Worm (Caenorhabditis elegans): ENCODE results near the gene str-185.

str-185 gene

DNA sequence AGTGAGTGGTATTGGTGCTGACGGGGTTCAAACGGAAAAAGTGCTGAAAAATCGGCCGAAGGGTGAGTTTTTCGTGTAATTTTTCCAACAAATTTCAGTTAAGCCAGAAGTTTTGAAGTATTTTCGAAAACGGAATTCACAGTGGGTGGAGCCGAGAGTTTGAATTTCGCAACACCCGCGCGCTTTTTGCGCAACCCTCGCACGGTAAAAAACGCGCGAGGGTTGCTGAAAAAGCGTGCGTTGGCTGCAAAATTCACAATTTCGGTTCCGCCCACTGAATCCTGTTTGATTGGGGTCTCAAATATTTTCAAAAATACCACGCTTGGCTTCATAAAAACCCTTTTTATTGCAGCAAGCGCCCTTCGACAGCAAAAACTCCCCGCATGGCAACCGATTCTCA lies 17.6 kb upstream of the str-185 start (continued):
- TF ChIP-seq ztf-28 (GFP tag; IDR thresholded peaks at IDR 0.05) (peak; percentile 56; the same call in 1 of the 2 replicates), him-1 (tag; optimal IDR thresholded peaks at IDR 0.05) (no peak), T26A5.8 (tag; optimal IDR thresholded peaks at IDR 0.05) (no peak), ceh-91 (GFP tag; IDR thresholded peaks at IDR 0.05) (0 out of 2 replicates have a peak, but pooled peaks have one; percentile 35), rpc-1 (optimal IDR thresholded peaks at IDR 0.05) (peak; percentile 19), rpc-1 (tag; optimal IDR thresholded peaks at IDR 0.05) (no peak), cebp-2 (GFP tag; IDR thresholded peaks at IDR 0.05) (no peak), madf-6 (GFP tag; IDR thresholded peaks at IDR 0.05) (peak; percentile 67), hsf-1 (GFP tag; IDR thresholded peaks at IDR 0.05) (0 out of 2 replicates have a peak, but pooled peaks have one; percentile 30), zfh-2 (GFP tag; conservative IDR thresholded peaks at IDR 0.05) (0 out of 2 replicates have a peak, but pooled peaks have one; percentile 13)

DNA sequence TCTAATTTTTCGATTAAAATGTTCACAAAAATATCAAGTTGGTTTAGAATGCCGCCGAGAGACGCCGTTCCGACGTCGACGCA lies 17.3 kb upstream of the str-185 start, which contains the start of gene chat-1:
chat-1 (plus strand) TSS at position 48 of the 83 bp plus-strand sequence.
- TF ChIP-seq unc-62 (GFP tag; optimal IDR thresholded peaks at IDR 0.05) (no peak), cebp-2 (GFP tag; IDR thresholded peaks at IDR 0.05) (no peak), ceh-79 (tag; optimal IDR thresholded peaks at IDR 0.05) (no peak), rcor-1 (GFP tag; IDR thresholded peaks at IDR 0.05) (no peak), sea-2 (GFP tag; IDR thresholded peaks at IDR 0.05) (no peak)

DNA sequence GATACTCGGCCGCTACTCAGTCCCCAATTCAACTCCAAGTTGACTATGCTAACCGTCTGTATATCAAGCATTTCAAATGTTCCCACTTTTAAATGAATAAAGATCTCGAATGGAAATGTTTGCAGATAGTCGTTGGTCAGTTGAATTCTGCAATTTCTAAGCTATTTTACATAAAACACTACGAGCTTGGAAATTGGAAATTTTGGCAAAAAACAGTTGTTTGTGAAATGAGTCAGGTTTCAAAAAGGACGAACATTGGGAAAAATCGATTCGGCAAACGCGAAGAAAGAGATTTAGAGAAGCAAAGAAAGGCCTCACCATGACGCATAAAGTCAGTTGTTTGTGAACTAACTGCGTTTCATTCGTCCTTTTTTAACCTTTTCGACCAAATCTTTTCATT lies 17.1 kb upstream of the str-185 start:
- TF ChIP-seq F39B2.1 (GFP tag; IDR thresholded peaks at IDR 0.05) (no peak), lsy-27 (tag; optimal IDR thresholded peaks at IDR 0.05; ENCODE audit: borderline replicate concordance, insufficient read depth) (no peak), C17E4.6 (GFP tag; IDR thresholded peaks at IDR 0.05) (0 out of 2 replicates have a peak, but pooled peaks have one; percentile 61), cebp-2 (GFP tag; IDR thresholded peaks at IDR 0.05) (no peak), efl-1 (GFP tag; optimal IDR thresholded peaks at IDR 0.05) (peak; percentile 3), ceh-40 (GFP tag; IDR thresholded peaks at IDR 0.05) (0 out of 2 replicates have a peak, but pooled peaks have one; percentile 31), D2030.7 (GFP tag; IDR thresholded peaks at IDR 0.05) (no peak), ztf-28 (GFP tag; IDR thresholded peaks at IDR 0.05) (no peak), Y53F4B.3 (GFP tag; IDR thresholded peaks at IDR 0.05) (0 out of 2 replicates have a peak, but pooled peaks have one; percentile 13), ccch-3 (GFP tag; optimal IDR thresholded peaks at IDR 0.05) (no peak), repo-1 (tag; optimal IDR thresholded peaks at IDR 0.05) (no peak), B0336.3 (GFP tag; IDR thresholded peaks at IDR 0.05) (peak; percentile 52; the same call in 1 of the 2 replicates), snpc-1.3 (tag; optimal IDR thresholded peaks at IDR 0.05; ENCODE audit: insufficient read depth) (peak; percentile 39), F57C9.4 (tag; optimal IDR thresholded peaks at IDR 0.05) (no peak), zfh-2 (GFP tag; conservative IDR thresholded peaks at IDR 0.05) (no peak), let-526 (GFP tag; IDR thresholded peaks at IDR 0.05) (no peak), nhr-179 (tag; optimal IDR thresholded peaks at IDR 0.05) (no peak), Y79H2A.3 (GFP tag; conservative IDR thresholded peaks at IDR 0.05) (peak; percentile 74; the same call in 1 of the 2 replicates), dox-1 (GFP tag; IDR thresholded peaks at IDR 0.05) (no peak), T07F8.4 (tag; optimal IDR thresholded peaks at IDR 0.05) (no peak), pha-4 (tag; optimal IDR thresholded peaks at IDR 0.05) (no peak), F22D6.2 (tag; optimal IDR thresholded peaks at IDR 0.05) (no peak), hmg-20 (GFP tag; IDR thresholded peaks at IDR 0.05) (no peak), lir-1 (GFP tag; conservative IDR thresholded peaks at IDR 0.05) (no peak), fkh-3 (tag; optimal IDR thresholded peaks at IDR 0.05) (no peak), ceh-58 (GFP tag; IDR thresholded peaks at IDR 0.05) (0 out of 2 replicates have a peak, but pooled peaks have one; percentile 41), egl-44 (GFP tag; IDR thresholded peaks at IDR 0.05) (no peak), snpc-4 (GFP tag; optimal IDR thresholded peaks at IDR 0.05) (no peak), snpc-4 (tag; optimal IDR thresholded peaks at IDR 0.05) (peak in 1 of 4 experiments; percentile 17), aptf-3 (GFP tag; IDR thresholded peaks at IDR 0.05) (no peak), hmg-1.2 (GFP tag; IDR thresholded peaks at IDR 0.05) (peak; percentile 52), lsl-1 (GFP tag; optimal IDR thresholded peaks at IDR 0.05) (peak; percentile 12), unc-62 (GFP tag; optimal IDR thresholded peaks at IDR 0.05) (no peak), mxl-1 (tag; optimal IDR thresholded peaks at IDR 0.05) (no peak), rpc-1 (optimal IDR thresholded peaks at IDR 0.05) (no peak), rpc-1 (tag; optimal IDR thresholded peaks at IDR 0.05) (no peak), xnd-1 (tag; optimal IDR thresholded peaks at IDR 0.05) (no peak), ceh-79 (tag; optimal IDR thresholded peaks at IDR 0.05) (no peak), ceh-100 (GFP tag; IDR thresholded peaks at IDR 0.05) (peak; percentile 39), ceh-91 (GFP tag; IDR thresholded peaks at IDR 0.05) (no peak)
